Worm (Caenorhabditis elegans) whole organism, L1 larva: ENCODE results near the gene nhr-205.

Experiments
- F16B12.6 ChIP-seq: fragments of 150-350 bp; optimal IDR thresholded peaks from 2 replicates; lab custom pipeline; 2014; ENCODE audit warnings: missing biosample characterization, missing genetic modification characterization
- aly-2 ChIP-seq: fragments of 150-350 bp; optimal IDR thresholded peaks from 2 replicates; lab custom pipeline; 2014; ENCODE audit warnings: missing biosample characterization, missing genetic modification characterization
- ceh-63 ChIP-seq: fragments of 200-800 bp; sonication (Bioruptor generic); optimal IDR thresholded peaks from 2 replicates; lab custom pipeline; 2018; ENCODE audit warnings: mild to moderate bottlenecking, missing genetic modification characterization, missing compliant biosample characterization
- ceh-90 ChIP-seq: sonication (generic microtip); optimal IDR thresholded peaks from 2 replicates; lab custom pipeline; 2016; ENCODE audit warnings: missing genetic modification characterization, missing compliant biosample characterization
- efl-3 ChIP-seq: fragments of 200-800 bp; sonication (Bioruptor generic); optimal IDR thresholded peaks from 2 replicates; lab custom pipeline; 2018; ENCODE audit warnings: mild to moderate bottlenecking, missing genetic modification characterization, missing compliant biosample characterization
- egl-27 ChIP-seq, 2 experiments: fragments of 150-350 bp in 1 of 2; sonication (generic microtip); optimal IDR thresholded peaks; 3 replicates each; lab custom pipeline; 2017 to 2018; ENCODE audit warnings: missing biosample characterization in 2 of 2, missing genetic modification characterization in 2 of 2, missing genetic modification reagents in 2 of 2
- elt-2 ChIP-seq: sonication (generic microtip); optimal IDR thresholded peaks from 2 replicates; lab custom pipeline; 2016; ENCODE audit warnings: missing genetic modification characterization, mild to moderate bottlenecking, inconsistent platforms, missing compliant biosample characterization, missing genetic modification reagents
- ets-5 ChIP-seq: fragments of 200-800 bp; sonication (Bioruptor generic); IDR thresholded peaks from 2 replicates; pipeline ENCODE4 v1.3.6; 2022; ENCODE audit warnings: missing genetic modification characterization, missing compliant biosample characterization
- fkh-10 ChIP-seq: sonication (generic microtip); optimal IDR thresholded peaks from 2 replicates; lab custom pipeline; 2017; ENCODE audit warnings: missing biosample characterization, missing genetic modification reagents, missing genetic modification characterization
- hlh-4 ChIP-seq: sonication (generic microtip); optimal IDR thresholded peaks from 2 replicates; lab custom pipeline; 2016; ENCODE audit warnings: mild to moderate bottlenecking, missing genetic modification characterization, missing compliant biosample characterization
- hpl-2 ChIP-seq: fragments of 150-350 bp; optimal IDR thresholded peaks from 2 replicates; lab custom pipeline; 2014; ENCODE audit warnings: missing biosample characterization, missing genetic modification reagents, missing genetic modification characterization
- irx-1 ChIP-seq: sonication (generic microtip); optimal IDR thresholded peaks from 2 replicates; lab custom pipeline; 2016; ENCODE audit warnings: missing genetic modification characterization, missing compliant biosample characterization
- isw-1 ChIP-seq: fragments of 200-800 bp; sonication (Bioruptor generic); IDR thresholded peaks from 2 replicates; pipeline ENCODE4 v1.3.6; 2022; ENCODE audit warnings: missing genetic modification characterization, missing compliant biosample characterization
- jun-1 ChIP-seq: fragments of 150-350 bp; optimal IDR thresholded peaks from 2 replicates; lab custom pipeline; 2014; ENCODE audit warnings: missing biosample characterization, missing genetic modification reagents, missing genetic modification characterization
- lin-13 ChIP-seq: fragments of 150-350 bp; optimal IDR thresholded peaks from 2 replicates; lab custom pipeline; 2014; ENCODE audit warnings: missing biosample characterization, missing genetic modification reagents, missing genetic modification characterization
- lin-14 ChIP-seq: fragments of 200-800 bp; sonication (Bioruptor generic); optimal IDR thresholded peaks from 2 replicates; lab custom pipeline; 2018; ENCODE audit warnings: mild to moderate bottlenecking, missing genetic modification characterization, moderate library complexity, missing compliant biosample characterization
- lir-3 ChIP-seq: sonication (generic microtip); optimal IDR thresholded peaks from 2 replicates; lab custom pipeline; 2016; ENCODE audit warnings: mild to moderate bottlenecking, missing genetic modification characterization, moderate library complexity, missing compliant biosample characterization; ENCODE audit not compliant: poor library complexity
- lsy-2 ChIP-seq, 2 experiments: fragments of 150-350 bp; optimal IDR thresholded peaks; 2 replicates each; lab custom pipeline; 2014; ENCODE audit warnings: missing biosample characterization in 2 of 2, missing genetic modification characterization in 2 of 2
- mab-9 ChIP-seq: fragments of 200-800 bp; sonication (Bioruptor generic); IDR thresholded peaks from 2 replicates; pipeline ENCODE4 v1.3.6; 2022; ENCODE audit warnings: missing genetic modification reagents, missing genetic modification characterization, missing compliant biosample characterization
- mdl-1 ChIP-seq, 2 experiments: fragments of 150-350 bp; optimal IDR thresholded peaks; 2 replicates each; lab custom pipeline; 2014 to 2017; ENCODE audit warnings: missing biosample characterization in 2 of 2, missing genetic modification characterization in 2 of 2, inconsistent platforms in 1 of 2
- nhr-11 ChIP-seq: fragments of 150-350 bp; optimal IDR thresholded peaks from 2 replicates; lab custom pipeline; 2014; ENCODE audit warnings: missing biosample characterization, missing genetic modification characterization
- nhr-12 ChIP-seq: sonication (generic microtip); optimal IDR thresholded peaks from 2 replicates; lab custom pipeline; 2017; ENCODE audit warnings: missing biosample characterization, missing genetic modification characterization
- nhr-19 ChIP-seq: fragments of 200-800 bp; sonication (Bioruptor generic); conservative IDR thresholded peaks from 2 replicates; pipeline ENCODE4 v1.3.6; 2022; ENCODE audit warnings: missing genetic modification characterization, missing compliant biosample characterization
- nhr-20 ChIP-seq: sonication (generic microtip); optimal IDR thresholded peaks from 2 replicates; lab custom pipeline; 2016; ENCODE audit warnings: mild to moderate bottlenecking, missing genetic modification characterization, missing compliant biosample characterization
- nhr-28 ChIP-seq: fragments of 150-350 bp; optimal IDR thresholded peaks from 2 replicates; lab custom pipeline; 2014; ENCODE audit warnings: missing biosample characterization, missing genetic modification characterization
- nhr-47 ChIP-seq: sonication (generic microtip); optimal IDR thresholded peaks from 2 replicates; lab custom pipeline; 2016; ENCODE audit warnings: mild to moderate bottlenecking, missing genetic modification characterization, moderate library complexity, missing compliant biosample characterization
- nhr-76 ChIP-seq: sonication (generic microtip); optimal IDR thresholded peaks from 2 replicates; lab custom pipeline; 2017; ENCODE audit warnings: missing biosample characterization, missing genetic modification characterization
- nhr-84 ChIP-seq: sonication (generic microtip); optimal IDR thresholded peaks from 2 replicates; lab custom pipeline; 2017; ENCODE audit warnings: missing biosample characterization, missing genetic modification characterization
- pag-3 ChIP-seq: sonication (generic microtip); optimal IDR thresholded peaks from 2 replicates; lab custom pipeline; 2017; ENCODE audit warnings: missing genetic modification characterization, mild to moderate bottlenecking, missing compliant biosample characterization, antibody characterized with exemption, borderline replicate concordance; ENCODE audit not compliant: insufficient read depth
- rnt-1 ChIP-seq: sonication (generic microtip); optimal IDR thresholded peaks from 2 replicates; lab custom pipeline; 2016; ENCODE audit warnings: mild to moderate bottlenecking, missing genetic modification characterization, moderate library complexity, missing compliant biosample characterization
- snpc-4 ChIP-seq: fragments of 150-350 bp; optimal IDR thresholded peaks from 2 replicates; lab custom pipeline; 2014; ENCODE audit warnings: missing biosample characterization, missing genetic modification characterization
- snu-23 ChIP-seq: sonication (generic microtip); optimal IDR thresholded peaks from 2 replicates; lab custom pipeline; 2016; ENCODE audit warnings: missing genetic modification characterization, missing compliant biosample characterization
- sup-37 ChIP-seq: fragments of 200-800 bp; sonication (Bioruptor generic); optimal IDR thresholded peaks from 2 replicates; lab custom pipeline; 2018; ENCODE audit warnings: mild to moderate bottlenecking, missing genetic modification characterization, missing compliant biosample characterization
- unc-62 ChIP-seq: fragments of 150-350 bp; optimal IDR thresholded peaks from 2 replicates; lab custom pipeline; 2014; ENCODE audit warnings: missing biosample characterization, missing genetic modification reagents, missing genetic modification characterization
- unc-98 ChIP-seq: fragments of 200-800 bp; sonication (Bioruptor generic); IDR thresholded peaks from 2 replicates; pipeline ENCODE4 v1.3.6; 2022; ENCODE audit warnings: missing genetic modification characterization, missing compliant biosample characterization
- vab-15 ChIP-seq: sonication (generic microtip); optimal IDR thresholded peaks from 2 replicates; lab custom pipeline; 2017; ENCODE audit warnings: missing genotype, mild to moderate bottlenecking, missing genetic modification characterization, missing compliant biosample characterization
- zag-1 ChIP-seq: fragments of 150-350 bp; optimal IDR thresholded peaks from 2 replicates; lab custom pipeline; 2014; ENCODE audit warnings: missing biosample characterization, missing genetic modification characterization
- ztf-4 ChIP-seq: fragments of 150-350 bp; optimal IDR thresholded peaks from 2 replicates; lab custom pipeline; 2014; ENCODE audit warnings: missing biosample characterization, missing genetic modification characterization

Gene nhr-205

DNA sequence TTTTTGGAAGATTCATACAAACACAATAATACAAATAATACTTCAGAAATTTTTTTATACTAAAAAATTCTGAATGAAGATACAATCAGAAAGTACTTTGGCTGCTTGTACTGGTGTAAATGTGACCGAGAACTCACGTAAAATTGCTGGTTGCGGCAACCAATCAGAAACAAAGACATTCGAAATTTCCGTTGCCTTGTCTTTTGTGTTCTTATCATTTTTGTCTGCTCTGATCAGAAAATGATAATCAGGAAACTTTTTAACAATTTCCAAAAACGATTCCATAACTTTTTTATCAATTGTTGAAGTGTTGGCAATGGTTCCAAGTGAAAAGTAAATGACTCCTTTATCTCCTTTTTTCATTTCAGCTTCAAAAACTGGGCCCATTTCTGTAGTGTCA, 15.4 kb upstream of the nhr-205 start:
- no peak for TF ChIP-seq snpc-4 (tag; lab: Kevin White, UChicago)
- TF ChIP-seq mab-9 (GFP tag; lab: Robert Waterston, UW): no peak
- no peak for TF ChIP-seq egl-27 (tag; optimal IDR thresholded peaks at IDR 0.05; lab: Kevin White, UChicago)
- TF ChIP-seq nhr-19: no peak
- no peak for TF ChIP-seq ceh-90
- no peak for TF ChIP-seq lir-3 (tag; lab: Kevin White, UChicago)
- peak; percentile 10 for TF ChIP-seq lin-14
- peak; percentile 77 for TF ChIP-seq elt-2 (tag; lab: Kevin White, UChicago)
- TF ChIP-seq fkh-10 (GFP tag; lab: Kevin White, UChicago): no peak
- no peak for TF ChIP-seq nhr-76 (tag; lab: Kevin White, UChicago)
- no peak for TF ChIP-seq hlh-4 (tag; lab: Kevin White, UChicago)
- TF ChIP-seq lsy-2 (tag; optimal IDR thresholded peaks at IDR 0.05; lab: Kevin White, UChicago): no peak

ce11 chrV:10094374-10094773, 12.8 kb upstream of the nhr-205 start, which contains the start of gene srd-49:
srd-49 (plus strand) TSS chrV:10094674.
- TF ChIP-seq zag-1 (tag; lab: Kevin White, UChicago) (no peak), rnt-1 (tag; lab: Kevin White, UChicago) (no peak), nhr-84 (tag; lab: Kevin White, UChicago) (no peak)

- TF ChIP-seq lir-3 (tag; lab: Kevin White, UChicago): no peak
- TF ChIP-seq nhr-12 (tag; lab: Kevin White, UChicago): no peak
- no peak for TF ChIP-seq hlh-4 (tag; lab: Kevin White, UChicago)
- TF ChIP-seq nhr-11 (tag; lab: Kevin White, UChicago): no peak
- no peak for TF ChIP-seq unc-98 (GFP tag; lab: Robert Waterston, UW)
- no peak for TF ChIP-seq vab-15 (tag; lab: Kevin White, UChicago)
- no peak for TF ChIP-seq aly-2 (tag; lab: Kevin White, UChicago)
- no peak for TF ChIP-seq nhr-19
- TF ChIP-seq pag-3 (tag; lab: Kevin White, UChicago): no peak
- no peak for TF ChIP-seq ztf-4 (tag; lab: Kevin White, UChicago)
- no peak for TF ChIP-seq nhr-28
- no peak for TF ChIP-seq isw-1 (GFP tag; lab: Robert Waterston, UW)
- TF ChIP-seq irx-1 (tag; lab: Kevin White, UChicago): no peak
These were observed 9.6 kb upstream of the nhr-205 start, which contains the start of gene R04B5.11 for ce11 chrV:10091152-10091551. R04B5.11 (minus strand) TSS chrV:10091252.

DNA sequence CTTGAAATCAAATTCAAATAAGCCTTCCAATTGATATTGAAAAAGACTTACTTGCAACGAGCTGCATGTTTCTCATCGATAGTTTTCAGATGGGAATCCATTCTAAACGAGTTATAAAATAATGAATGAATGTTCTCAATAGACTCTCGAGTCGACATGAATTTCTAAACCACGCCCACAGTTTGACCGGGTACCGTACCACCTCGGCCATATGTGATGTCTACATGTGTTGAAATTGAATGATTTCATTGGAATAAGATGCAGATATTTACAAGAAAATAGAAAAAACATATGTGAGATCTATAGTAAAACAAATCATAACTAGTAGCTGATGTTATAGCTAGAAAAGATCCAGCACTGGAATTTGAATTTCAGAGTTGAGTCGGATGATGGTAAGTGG, 8.9 kb upstream of the nhr-205 start, which contains the start of gene R04B5.7:
Gene R04B5.7 (minus strand): TSS at position 101 of the 400 bp plus-strand sequence.
- no peak for TF ChIP-seq F16B12.6 (tag; lab: Kevin White, UChicago)
- no peak for TF ChIP-seq sup-37 (GFP tag; lab: Kevin White, UChicago)
- TF ChIP-seq jun-1 (tag; lab: Kevin White, UChicago): no peak
- no peak for TF ChIP-seq fkh-10 (GFP tag; lab: Kevin White, UChicago)
- TF ChIP-seq nhr-47 (tag; lab: Kevin White, UChicago): no peak
- TF ChIP-seq irx-1 (tag; lab: Kevin White, UChicago): no peak
- no peak for TF ChIP-seq zag-1 (tag; lab: Kevin White, UChicago)
- TF ChIP-seq nhr-20 (tag; lab: Kevin White, UChicago): no peak
- TF ChIP-seq mdl-1 (tag; optimal IDR thresholded peaks at IDR 0.05; lab: Kevin White, UChicago): no peak
- no peak for TF ChIP-seq efl-3 (GFP tag; lab: Kevin White, UChicago)
- TF ChIP-seq isw-1 (GFP tag; lab: Robert Waterston, UW): no peak
- TF ChIP-seq snu-23: no peak
- no peak for TF ChIP-seq lin-14
- TF ChIP-seq lin-13 (GFP tag; lab: Kevin White, UChicago): no peak
- no peak for TF ChIP-seq ceh-63 (GFP tag; lab: Kevin White, UChicago)
- TF ChIP-seq unc-62 (GFP tag; lab: Kevin White, UChicago): no peak
- no peak for TF ChIP-seq ets-5 (GFP tag; lab: Robert Waterston, UW)
- TF ChIP-seq hpl-2 (GFP tag; lab: Kevin White, UChicago): no peak
- TF ChIP-seq, all 84 proteins: peak for 0
